Fruit fly (Drosophila melanogaster): ENCODE results near the gene CG7213.
"Not testable (repeated sequence)": the region's sequence is repeated elsewhere in the genome, so short reads cannot be mapped to it uniquely, and the experiment has no call there.

dm6 chr3L:8238347-8238746 lies 2.1 kb downstream of the CG7213 start, which contains the start of gene Dscam4:
- not testable (repeated sequence) for TF ChIP-seq Myc, Sin3A, psq, insv, ttk (optimal IDR thresholded peaks at IDR 0.05)
